Worm (Caenorhabditis elegans): ENCODE measurements around the gene F58E6.4.

DNA sequence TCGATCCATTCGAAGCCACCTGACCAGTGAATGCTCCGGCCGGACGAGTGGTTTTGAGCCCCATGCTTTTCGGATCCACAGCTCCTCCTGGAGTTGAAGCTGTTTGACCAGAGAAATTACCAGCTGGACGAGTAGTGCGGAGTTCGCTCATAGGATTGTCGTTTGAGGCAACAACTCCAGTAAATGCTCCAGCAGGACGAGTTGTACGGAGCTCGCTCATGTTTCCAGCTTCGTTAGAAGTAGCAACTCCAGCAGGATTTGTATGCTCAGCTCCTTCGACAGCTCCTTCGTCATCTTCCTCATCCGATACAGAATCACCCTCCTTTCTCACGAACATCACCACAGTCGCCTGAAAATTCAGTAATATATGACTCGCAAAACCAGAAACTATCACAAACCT, 3.3 kb upstream of the F58E6.4 start:
- TF ChIP-seq mml-1 (tag; optimal IDR thresholded peaks at IDR 0.05) (no peak), lin-15B (tag; optimal IDR thresholded peaks at IDR 0.05) (no peak), unc-39 (tag; optimal IDR thresholded peaks at IDR 0.05) (no peak), pha-4 (tag; optimal IDR thresholded peaks at IDR 0.05) (no peak), ztf-11 (tag; optimal IDR thresholded peaks at IDR 0.05) (no peak), zag-1 (tag; optimal IDR thresholded peaks at IDR 0.05) (no peak)

Measured in whole organism, L3 larva.